Worm (Caenorhabditis elegans) whole organism, young adult: ENCODE data around the gene T09F5.1.

Experiments used
- B0261.1 ChIP-seq: sonication (generic microtip); optimal IDR thresholded peaks from 2 replicates; lab custom pipeline; 2016; ENCODE audit warnings: mild to moderate bottlenecking, missing genetic modification characterization, moderate library complexity, missing compliant biosample characterization
- B0336.3 ChIP-seq: fragments of 200-800 bp; sonication (Bioruptor generic); IDR thresholded peaks from 2 replicates; pipeline ENCODE4 v1.3.6; 2022; ENCODE audit warnings: missing genetic modification characterization, missing compliant biosample characterization
- D2030.7 ChIP-seq: fragments of 200-800 bp; sonication (Bioruptor generic); IDR thresholded peaks from 2 replicates; pipeline ENCODE4 v1.3.6; 2022; ENCODE audit warnings: missing genetic modification reagents, missing genetic modification characterization, missing compliant biosample characterization
- F10E7.11 ChIP-seq: sonication (generic microtip); optimal IDR thresholded peaks from 2 replicates; lab custom pipeline; 2017; ENCODE audit warnings: mild to moderate bottlenecking, missing genetic modification characterization, moderate library complexity, missing compliant biosample characterization
- F22D6.2 ChIP-seq: sonication (generic microtip); optimal IDR thresholded peaks from 2 replicates; lab custom pipeline; 2016; ENCODE audit warnings: mild to moderate bottlenecking, missing genetic modification characterization, missing compliant biosample characterization
- F23B12.7 ChIP-seq: sonication (generic microtip); optimal IDR thresholded peaks from 2 replicates; lab custom pipeline; 2017; ENCODE audit warnings: missing genetic modification characterization, mild to moderate bottlenecking, missing compliant biosample characterization, antibody characterized with exemption, moderate library complexity; ENCODE audit not compliant: insufficient read depth
- F33H1.4 ChIP-seq: fragments of 200-800 bp; sonication (Bioruptor generic); IDR thresholded peaks from 2 replicates; pipeline ENCODE4 v1.3.6; 2022; ENCODE audit warnings: missing genetic modification reagents, missing genetic modification characterization, missing compliant biosample characterization
- F39B2.1 ChIP-seq: fragments of 200-800 bp; sonication (Bioruptor generic); IDR thresholded peaks from 2 replicates; pipeline ENCODE4 v1.3.6; 2022; ENCODE audit warnings: missing genetic modification reagents, missing genetic modification characterization, missing compliant biosample characterization
- K12H6.12 ChIP-seq: fragments of 200-800 bp; sonication (Bioruptor generic); optimal IDR thresholded peaks from 2 replicates; lab custom pipeline; 2018; ENCODE audit warnings: mild to moderate bottlenecking, missing genetic modification characterization, missing compliant biosample characterization
- T26A5.8 ChIP-seq: sonication (generic microtip); optimal IDR thresholded peaks from 2 replicates; lab custom pipeline; 2016; ENCODE audit warnings: missing genetic modification characterization, missing compliant biosample characterization
- Y53G8AR.9 ChIP-seq: fragments of 200-800 bp; sonication (Bioruptor generic); conservative IDR thresholded peaks from 2 replicates; pipeline ENCODE4 v1.3.6; 2022; ENCODE audit warnings: missing genetic modification reagents, missing genetic modification characterization, missing compliant biosample characterization
- Y95B8A.8 ChIP-seq: fragments of 200-800 bp; sonication (Bioruptor generic); IDR thresholded peaks from 2 replicates; pipeline ENCODE4 v1.3.6; 2022; ENCODE audit warnings: missing genetic modification reagents, missing genetic modification characterization, missing compliant biosample characterization
- akir-1 ChIP-seq: fragments of 200-800 bp; sonication (Bioruptor generic); optimal IDR thresholded peaks from 2 replicates; lab custom pipeline; 2018; ENCODE audit warnings: mild to moderate bottlenecking, missing genetic modification characterization, moderate library complexity, missing compliant biosample characterization
- aptf-2 ChIP-seq: fragments of 200-800 bp; sonication (Bioruptor generic); conservative IDR thresholded peaks from 2 replicates; pipeline ENCODE4 v1.3.6; 2022; ENCODE audit warnings: missing genetic modification reagents, missing genetic modification characterization, missing compliant biosample characterization
- athp-1 ChIP-seq: sonication (generic microtip); optimal IDR thresholded peaks from 2 replicates; lab custom pipeline; 2017; ENCODE audit warnings: mild to moderate bottlenecking, missing genetic modification characterization, missing compliant biosample characterization
- attf-3 ChIP-seq: fragments of 200-800 bp; sonication (Bioruptor generic); conservative IDR thresholded peaks from 2 replicates; pipeline ENCODE4 v1.3.6; 2022; ENCODE audit warnings: missing genetic modification reagents, missing genetic modification characterization, missing compliant biosample characterization
- attf-5 ChIP-seq: fragments of 200-800 bp; sonication (Bioruptor generic); optimal IDR thresholded peaks from 2 replicates; lab custom pipeline; 2018; ENCODE audit warnings: mild to moderate bottlenecking, missing genetic modification characterization, missing compliant biosample characterization
- ceh-100 ChIP-seq: fragments of 200-800 bp; sonication (Bioruptor generic); IDR thresholded peaks from 2 replicates; pipeline ENCODE4 v1.3.6; 2022; ENCODE audit warnings: missing genetic modification reagents, missing genetic modification characterization, missing compliant biosample characterization
- ceh-27 ChIP-seq: fragments of 200-800 bp; sonication (Bioruptor generic); optimal IDR thresholded peaks from 2 replicates; lab custom pipeline; 2018; ENCODE audit warnings: mild to moderate bottlenecking, missing genetic modification characterization, moderate library complexity, missing compliant biosample characterization
- ceh-40 ChIP-seq: fragments of 200-800 bp; sonication (Bioruptor generic); IDR thresholded peaks from 2 replicates; pipeline ENCODE4 v1.3.6; 2022; ENCODE audit warnings: missing genetic modification characterization, missing compliant biosample characterization
- dpff-1 ChIP-seq: sonication (generic microtip); optimal IDR thresholded peaks from 2 replicates; lab custom pipeline; 2017; ENCODE audit warnings: mild to moderate bottlenecking, missing genetic modification characterization, missing compliant biosample characterization
- egl-44 ChIP-seq: fragments of 200-800 bp; sonication (Bioruptor generic); IDR thresholded peaks from 2 replicates; pipeline ENCODE4 v1.3.6; 2022; ENCODE audit warnings: missing genetic modification reagents, missing genetic modification characterization, missing compliant biosample characterization
- hlh-26 ChIP-seq: fragments of 200-800 bp; sonication (Bioruptor generic); conservative IDR thresholded peaks from 2 replicates; pipeline ENCODE4 v1.3.6; 2022; ENCODE audit warnings: missing genetic modification reagents, missing genetic modification characterization, missing compliant biosample characterization
- hmg-1.2 ChIP-seq: fragments of 200-800 bp; sonication (Bioruptor generic); IDR thresholded peaks from 2 replicates; pipeline ENCODE4 v1.3.6; 2022; ENCODE audit warnings: missing genetic modification reagents, missing genetic modification characterization, missing compliant biosample characterization
- hrde-1 ChIP-seq: sonication (generic microtip); optimal IDR thresholded peaks from 2 replicates; lab custom pipeline; 2016; ENCODE audit warnings: missing genetic modification characterization, mild to moderate bottlenecking, missing compliant biosample characterization, moderate library complexity, missing genotype, missing genetic modification reagents, borderline replicate concordance
- lag-1 ChIP-seq: fragments of 200-800 bp; sonication (Bioruptor generic); IDR thresholded peaks from 2 replicates; pipeline ENCODE4 v1.3.6; 2022; ENCODE audit warnings: missing genetic modification reagents, missing genetic modification characterization, missing compliant biosample characterization
- lin-35 ChIP-seq, 3 experiments: fragments of 150-350 bp in 2 of 3; sonication (generic microtip) in 1 of 3; optimal IDR thresholded peaks; 2 replicates each; lab custom pipeline; 2014 to 2018; ENCODE audit warnings: missing biosample characterization in 3 of 3, missing genetic modification characterization in 3 of 3, missing genetic modification reagents in 3 of 3
- lin-54 ChIP-seq: fragments of 200-800 bp; sonication (Bioruptor generic); optimal IDR thresholded peaks from 2 replicates; lab custom pipeline; 2018; ENCODE audit warnings: mild to moderate bottlenecking, missing genetic modification characterization, missing compliant biosample characterization
- lsl-1 ChIP-seq: fragments of 200-800 bp; sonication (Bioruptor generic); optimal IDR thresholded peaks from 2 replicates; lab custom pipeline; 2018; ENCODE audit warnings: mild to moderate bottlenecking, missing genetic modification characterization, moderate library complexity, missing compliant biosample characterization
- lsy-27 ChIP-seq: sonication (generic microtip); optimal IDR thresholded peaks from 2 replicates; lab custom pipeline; 2017; ENCODE audit warnings: missing genetic modification characterization, mild to moderate bottlenecking, missing compliant biosample characterization, antibody characterized with exemption, missing genotype, borderline replicate concordance; ENCODE audit not compliant: insufficient read depth
- madf-10 ChIP-seq: sonication (generic microtip); optimal IDR thresholded peaks from 2 replicates; lab custom pipeline; 2016; ENCODE audit warnings: mild to moderate bottlenecking, missing genetic modification characterization, missing compliant biosample characterization
- madf-6 ChIP-seq: fragments of 200-800 bp; sonication (Bioruptor generic); IDR thresholded peaks from 2 replicates; pipeline ENCODE4 v1.3.6; 2022; ENCODE audit warnings: missing genetic modification reagents, missing genetic modification characterization, missing compliant biosample characterization
- madf-8 ChIP-seq: fragments of 200-800 bp; sonication (Bioruptor generic); conservative IDR thresholded peaks from 2 replicates; pipeline ENCODE4 v1.3.6; 2022; ENCODE audit warnings: missing genetic modification reagents, missing genetic modification characterization, missing compliant biosample characterization
- mcd-1 ChIP-seq: fragments of 200-800 bp; sonication (Bioruptor generic); IDR thresholded peaks from 2 replicates; pipeline ENCODE4 v1.3.6; 2022; ENCODE audit warnings: missing genetic modification reagents, missing genetic modification characterization, missing compliant biosample characterization
- nfyb-1 ChIP-seq: fragments of 200-800 bp; sonication (Bioruptor generic); IDR thresholded peaks from 2 replicates; pipeline ENCODE4 v1.3.6; 2022; ENCODE audit warnings: missing genetic modification reagents, missing genetic modification characterization, missing compliant biosample characterization
- nhr-80 ChIP-seq: sonication (generic microtip); optimal IDR thresholded peaks from 2 replicates; lab custom pipeline; 2016; ENCODE audit warnings: missing genetic modification characterization, missing compliant biosample characterization
- rec-8 ChIP-seq, 2 experiments: sonication (generic microtip); optimal IDR thresholded peaks; 2 replicates each; lab custom pipeline; 2016; ENCODE audit warnings: mild to moderate bottlenecking in 2 of 2, missing genetic modification characterization in 2 of 2, missing genetic modification reagents in 2 of 2, missing genotype in 2 of 2, missing biosample characterization in 1 of 2, missing compliant biosample characterization in 1 of 2, moderate library complexity in 1 of 2
- repo-1 ChIP-seq: sonication (generic microtip); optimal IDR thresholded peaks from 2 replicates; lab custom pipeline; 2017; ENCODE audit warnings: mild to moderate bottlenecking, missing genetic modification characterization, missing compliant biosample characterization
- sdz-38 ChIP-seq: sonication (generic microtip); optimal IDR thresholded peaks from 2 replicates; lab custom pipeline; 2016; ENCODE audit warnings: missing genotype, missing genetic modification characterization, missing compliant biosample characterization
- snpc-3.4 ChIP-seq: sonication (generic microtip); optimal IDR thresholded peaks from 2 replicates; lab custom pipeline; 2017; ENCODE audit warnings: missing genetic modification characterization, mild to moderate bottlenecking, missing compliant biosample characterization, antibody characterized with exemption, moderate library complexity, missing genotype, missing genetic modification reagents
- sptf-2 ChIP-seq: fragments of 200-800 bp; sonication (Bioruptor generic); optimal IDR thresholded peaks from 2 replicates; lab custom pipeline; 2018; ENCODE audit warnings: mild to moderate bottlenecking, missing genetic modification characterization, missing compliant biosample characterization
- tbx-9 ChIP-seq: sonication (generic microtip); optimal IDR thresholded peaks from 2 replicates; lab custom pipeline; 2016; ENCODE audit warnings: borderline replicate concordance, missing genetic modification characterization, inconsistent platforms, missing compliant biosample characterization
- tlf-1 ChIP-seq: fragments of 200-800 bp; sonication (Bioruptor generic); optimal IDR thresholded peaks from 2 replicates; lab custom pipeline; 2018; ENCODE audit warnings: mild to moderate bottlenecking, missing genetic modification characterization, missing compliant biosample characterization
- ztf-18 ChIP-seq: sonication (generic microtip); optimal IDR thresholded peaks from 2 replicates; lab custom pipeline; 2016; ENCODE audit warnings: missing genotype, mild to moderate bottlenecking, missing genetic modification characterization, missing compliant biosample characterization

T09F5.1 gene

ce11 chrV:15139811-15140210, 9.1 kb upstream of the T09F5.1 start:
- TF ChIP-seq ceh-40 (GFP tag; lab: Robert Waterston, UW) (no peak), lsy-27 (tag; lab: Kevin White, UChicago) (no peak), attf-3 (GFP tag; lab: Robert Waterston, UW) (no peak), nhr-80 (peak; percentile 3)
- TF ChIP-seq, all 124 proteins: peak for 1

- TF ChIP-seq snpc-3.4 (no peak), tbx-9 (tag; lab: Kevin White, UChicago) (no peak), madf-6 (GFP tag; lab: Robert Waterston, UW) (no peak), egl-44 (no peak), aptf-2 (no peak), ceh-27 (no peak), T26A5.8 (tag; lab: Kevin White, UChicago) (no peak), tlf-1 (GFP tag; lab: Kevin White, UChicago) (no peak), sdz-38 (tag; lab: Kevin White, UChicago) (no peak), lag-1 (GFP tag; lab: Robert Waterston, UW) (no peak), nhr-80 (no peak), B0336.3 (GFP tag; lab: Robert Waterston, UW) (no peak), sptf-2 (GFP tag; lab: Kevin White, UChicago) (no peak)
Observed at ce11 chrV:15140247-15140646, 8.7 kb upstream of the T09F5.1 start, which contains the start of gene K08F9.3. Gene K08F9.3, plus strand, starts transcription at chrV:15140547.

- no peak for TF ChIP-seq F22D6.2
- no peak for TF ChIP-seq repo-1 (tag; lab: Kevin White, UChicago)
- no peak for TF ChIP-seq F23B12.7 (tag; lab: Kevin White, UChicago)
- TF ChIP-seq Y53G8AR.9 (GFP tag; lab: Robert Waterston, UW) = no peak
- no peak for TF ChIP-seq F10E7.11 (tag; lab: Kevin White, UChicago)
- no peak for TF ChIP-seq D2030.7 (GFP tag; lab: Robert Waterston, UW)
- no peak for TF ChIP-seq madf-10 (tag; lab: Kevin White, UChicago)
- TF ChIP-seq F33H1.4 (GFP tag; lab: Robert Waterston, UW) = no peak
- TF ChIP-seq dpff-1 (tag; lab: Kevin White, UChicago) = no peak
- no peak for TF ChIP-seq hlh-26
- TF ChIP-seq B0261.1 (tag; lab: Kevin White, UChicago) = no peak
- TF ChIP-seq athp-1 (tag; lab: Kevin White, UChicago) = no peak
- TF ChIP-seq ztf-18 (tag; lab: Kevin White, UChicago) = no peak
- TF ChIP-seq Y95B8A.8 (GFP tag; lab: Robert Waterston, UW) = no peak
- TF ChIP-seq madf-8 (GFP tag; lab: Robert Waterston, UW) = no peak
- TF ChIP-seq akir-1 = no peak
Observed at ce11 chrV:15143285-15143684, 5.6 kb upstream of the T09F5.1 start, which contains the start of gene K08F9.1. Gene K08F9.1, minus strand, starts transcription at chrV:15143385.

ce11 chrV:15143798-15144197, 5.1 kb upstream of the T09F5.1 start, which contains the start of gene K08F9.4:
Gene K08F9.4, plus strand, starts transcription at chrV:15144019.
- TF ChIP-seq nfyb-1 (GFP tag; lab: Robert Waterston, UW) (no peak), K12H6.12 (tag; lab: Kevin White, UChicago) (no peak), F33H1.4 (GFP tag; lab: Robert Waterston, UW) (no peak), hmg-1.2 (GFP tag; lab: Robert Waterston, UW) (peak; percentile 92), repo-1 (tag; lab: Kevin White, UChicago) (no peak), attf-5 (GFP tag; lab: Kevin White, UChicago) (peak; percentile 1), lin-54 (GFP tag; lab: Kevin White, UChicago) (peak; percentile 8), lsy-27 (tag; lab: Kevin White, UChicago) (no peak), hrde-1 (tag; lab: Kevin White, UChicago) (no peak), F39B2.1 (GFP tag; lab: Robert Waterston, UW) (no peak), lin-35 (GFP tag; optimal IDR thresholded peaks at IDR 0.05; lab: Kevin White, UChicago) (no peak), ceh-100 (peak; percentile 88), lsl-1 (GFP tag; lab: Kevin White, UChicago) (no peak), mcd-1 (peak; percentile 86), rec-8 (tag; optimal IDR thresholded peaks at IDR 0.05; lab: Kevin White, UChicago) (no peak)
